Fruit fly (Drosophila melanogaster): ENCODE data around the gene CG14411.

The CG14411 gene

DNA sequence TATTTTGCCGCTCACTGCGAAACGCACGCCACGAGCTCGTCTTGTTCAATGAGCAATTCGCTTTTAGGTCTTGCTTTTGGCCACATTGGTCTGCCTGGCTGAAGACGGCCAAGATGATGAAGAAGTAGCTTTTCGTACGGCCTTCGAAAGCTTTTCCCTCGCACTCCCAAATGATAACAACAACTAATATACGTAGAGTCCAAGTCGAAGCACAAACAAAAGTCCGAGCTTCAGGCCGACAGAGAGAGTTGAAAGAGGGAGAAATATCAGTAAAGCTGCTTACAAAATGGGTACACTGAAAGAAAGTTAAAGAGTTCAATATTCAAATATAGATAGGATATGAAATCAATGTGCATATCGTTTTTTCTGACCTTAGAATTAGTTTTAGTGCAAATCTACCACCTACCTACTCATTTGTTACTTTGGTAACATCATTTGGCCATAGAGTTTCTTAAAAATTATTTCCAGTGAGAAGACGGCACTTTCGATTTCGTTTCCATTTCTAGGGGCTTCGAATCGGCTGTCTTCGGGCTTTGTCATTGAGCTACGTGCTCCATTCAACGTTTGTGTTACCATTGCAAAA, 50.2 kb downstream of the CG14411 start, which contains the start of the genes CG45064 and CG45065 (continued):
- peak; percentile 76 for TF ChIP-seq Hr3 (GFP tag; optimal IDR thresholded peaks at IDR 0.05)
- TF ChIP-seq btn (GFP tag; optimal IDR thresholded peaks at IDR 0.05), result peak; percentile 73
- peak; percentile 57 for TF ChIP-seq CG13775 (GFP tag; optimal IDR thresholded peaks at IDR 0.05)
- TF ChIP-seq Asciz (GFP tag; optimal IDR thresholded peaks at IDR 0.05), result peak; percentile 93
- TF ChIP-seq vvl (GFP tag; IDR thresholded peaks at IDR 0.05), result peak; percentile 94
- peak; percentile 89 for TF ChIP-seq fd96Cb (tag; optimal IDR thresholded peaks at IDR 0.05)
- TF ChIP-seq HmgD (GFP tag; optimal IDR thresholded peaks at IDR 0.05), result no peak
- TF ChIP-seq CG32532 (GFP tag; IDR thresholded peaks at IDR 0.05), result peak; percentile 56
- peak; percentile 40 for TF ChIP-seq sug (tag; optimal IDR thresholded peaks at IDR 0.05)
- TF ChIP-seq CG10431 (GFP tag; optimal IDR thresholded peaks at IDR 0.05), result peak; percentile 70
- TF ChIP-seq Hr51 (GFP tag; optimal IDR thresholded peaks at IDR 0.05), result peak; percentile 15 to 92
- peak; percentile 86 for TF ChIP-seq pum (GFP tag; optimal IDR thresholded peaks at IDR 0.05)
- peak; percentile 93 for TF ChIP-seq ATbp (GFP tag; optimal IDR thresholded peaks at IDR 0.05)
- TF ChIP-seq cad (GFP tag; optimal IDR thresholded peaks at IDR 0.05), result no peak
- peak; percentile 76 for TF ChIP-seq Antp (GFP tag; optimal IDR thresholded peaks at IDR 0.05)
- TF ChIP-seq CG3847 (GFP tag; IDR thresholded peaks at IDR 0.05), result peak; percentile 55
- TF ChIP-seq CG17361 (GFP tag; IDR thresholded peaks at IDR 0.05), result peak; percentile 88
- TF ChIP-seq Bdp1 (GFP tag; optimal IDR thresholded peaks at IDR 0.05), result peak; percentile 62
- TF ChIP-seq ranshi (GFP tag; IDR thresholded peaks at IDR 0.05), result peak; percentile 77
- TF ChIP-seq kni (GFP tag; optimal IDR thresholded peaks at IDR 0.05), result peak; percentile 74
- peak; percentile 55; the same call in 2 of the 3 replicates for TF ChIP-seq CG11560 (tag; IDR thresholded peaks at IDR 0.05)
- no peak for TF ChIP-seq CG33557 (GFP tag; optimal IDR thresholded peaks at IDR 0.05)
- TF ChIP-seq ttk (GFP tag; IDR thresholded peaks at IDR 0.05), result peak; percentile 93
- peak; percentile 73 for TF ChIP-seq CG8944 (GFP tag; optimal IDR thresholded peaks at IDR 0.05)
- TF ChIP-seq HLH54F (GFP tag; optimal IDR thresholded peaks at IDR 0.05), result peak; percentile 81
- TF ChIP-seq MBD-R2 (GFP tag; IDR thresholded peaks at IDR 0.05), result peak; percentile 43; the same call in 1 of the 2 replicates
- peak; percentile 97 for TF ChIP-seq ci (GFP tag; IDR thresholded peaks at IDR 0.05)
- TF ChIP-seq CG34376 (GFP tag; optimal IDR thresholded peaks at IDR 0.05), result no peak
- TF ChIP-seq CoRest (tag; optimal IDR thresholded peaks at IDR 0.05), result peak; percentile 86
- TF ChIP-seq CG11504 (tag; optimal IDR thresholded peaks at IDR 0.05), result peak; percentile 92
- TF ChIP-seq CG33213 (GFP tag; optimal IDR thresholded peaks at IDR 0.05), result peak; percentile 68
- TF ChIP-seq CG12155 (GFP tag; optimal IDR thresholded peaks at IDR 0.05), result peak; percentile 67
- no peak for TF ChIP-seq pzg (GFP tag; optimal IDR thresholded peaks at IDR 0.05)
- TF ChIP-seq CG17802 (tag; optimal IDR thresholded peaks at IDR 0.05), result peak; percentile 58
- TF ChIP-seq CG2889 (GFP tag; IDR thresholded peaks at IDR 0.05), result 0 out of 3 replicates have a peak, but pooled peaks have one; percentile 57
- TF ChIP-seq fru (optimal IDR thresholded peaks at IDR 0.05), result no peak
- TF ChIP-seq Ptx1 (GFP tag; IDR thresholded peaks at IDR 0.05), result peak; percentile 88
- TF ChIP-seq CG1603 (tag; optimal IDR thresholded peaks at IDR 0.05), result peak; percentile 94
- 0 out of 2 replicates have a peak, but pooled peaks have one; percentile 32 for TF ChIP-seq danr (GFP tag; IDR thresholded peaks at IDR 0.05)
- TF ChIP-seq pnt (GFP tag; optimal IDR thresholded peaks at IDR 0.05), result peak; percentile 85
- no peak for TF ChIP-seq usp (GFP tag; optimal IDR thresholded peaks at IDR 0.05)
- peak; percentile 71 for TF ChIP-seq CG6813 (GFP tag; optimal IDR thresholded peaks at IDR 0.05)
- no peak for TF ChIP-seq BEAF-32 (GFP tag; optimal IDR thresholded peaks at IDR 0.05)
- TF ChIP-seq gce (GFP tag; IDR thresholded peaks at IDR 0.05), result peak; percentile 81
- TF ChIP-seq CkIIα-i1 (GFP tag; IDR thresholded peaks at IDR 0.05), result no peak
- peak; percentile 52 for TF ChIP-seq eyg (GFP tag; optimal IDR thresholded peaks at IDR 0.05)
- peak; percentile 79 for TF ChIP-seq CG17385 (GFP tag; optimal IDR thresholded peaks at IDR 0.05)
- no peak for TF ChIP-seq CG14860 (GFP tag; IDR thresholded peaks at IDR 0.05; ENCODE audit: partially characterized antibody)
- peak; percentile 50 for TF ChIP-seq Vsx1 (GFP tag; optimal IDR thresholded peaks at IDR 0.05)
- peak; percentile 57 for TF ChIP-seq Abd-B (GFP tag; optimal IDR thresholded peaks at IDR 0.05)
- TF ChIP-seq sens (GFP tag), result peak; percentile 98
